Fruit fly (Drosophila melanogaster) whole organism, embryonic: Measurements from ENCODE around the gene mEFG1.

Experiments used
- Ada2b ChIP-seq: fragments of 200-800 bp; sonication (Bioruptor generic); IDR thresholded peaks from 2 replicates; pipeline ENCODE4 v1.3.6; 2022; ENCODE audit warnings: missing biosample characterization, missing genetic modification characterization
- Awh ChIP-seq: fragments of 200-800 bp; sonication (Bioruptor generic); IDR thresholded peaks from 2 replicates; pipeline ENCODE4, ENCODE4 v1.3.6; 2022; ENCODE audit warnings: missing biosample characterization, missing genetic modification characterization
- CG10267 ChIP-seq: fragments of 200-800 bp; sonication (Bioruptor generic); optimal IDR thresholded peaks from 2 replicates; lab custom pipeline; 2018; ENCODE audit warnings: missing biosample characterization, mild to moderate bottlenecking, missing genetic modification characterization, moderate library complexity
- CG12659 ChIP-seq: fragments of 200-800 bp; sonication (Bioruptor generic); optimal IDR thresholded peaks from 3 replicates; lab custom pipeline; 2017; ENCODE audit warnings: mild to moderate bottlenecking, missing biosample characterization, missing genetic modification reagents, missing genetic modification characterization
- CG15269 ChIP-seq: fragments of 200-800 bp; sonication (Bioruptor generic); optimal IDR thresholded peaks from 2 replicates; lab custom pipeline; 2018; ENCODE audit warnings: missing biosample characterization, mild to moderate bottlenecking, missing genetic modification characterization, moderate library complexity
- CG1792 ChIP-seq: fragments of 200-800 bp; sonication (Bioruptor generic); optimal IDR thresholded peaks from 2 replicates; lab custom pipeline; 2016; ENCODE audit warnings: missing biosample characterization, missing genetic modification characterization
- CG7839 ChIP-seq: fragments of 200-800 bp; sonication (Bioruptor generic); optimal IDR thresholded peaks from 3 replicates; lab custom pipeline; 2018; ENCODE audit warnings: missing biosample characterization, mild to moderate bottlenecking, missing genetic modification characterization, moderate library complexity
- Eip74EF ChIP-seq, 2 experiments: fragments of 200-800 bp in 1 of 2; fragments of >200 bp in 1 of 2; sonication (Bioruptor generic) in 1 of 2; optimal IDR thresholded peaks; 2 replicates each; lab custom pipeline; 2017 to 2019; ENCODE audit warnings: missing biosample characterization in 2 of 2, missing genetic modification characterization in 2 of 2, mild to moderate bottlenecking in 1 of 2, moderate library complexity in 1 of 2
- Elba2 ChIP-seq: fragments of 200-800 bp; sonication (Bioruptor generic); optimal IDR thresholded peaks from 3 replicates; lab custom pipeline; 2016; ENCODE audit warnings: missing biosample characterization, missing genetic modification characterization
- Ets65A ChIP-seq: fragments of 200-800 bp; sonication (Bioruptor generic); peaks from one replicate; lab custom pipeline; 2016; ENCODE audit warnings: missing biosample characterization, missing genetic modification characterization
- H2.0 ChIP-seq: fragments of 200-800 bp; sonication (Bioruptor generic); IDR thresholded peaks from 2 replicates; pipeline ENCODE4 v1.3.6; 2022; ENCODE audit warnings: missing biosample characterization, missing genetic modification characterization
- Mrtf ChIP-seq: fragments of 200-800 bp; sonication (Bioruptor generic); IDR thresholded peaks from 3 replicates; pipeline ENCODE4 v1.3.6; 2022; ENCODE audit warnings: missing biosample characterization, missing genetic modification characterization
- cas ChIP-seq: fragments of 200-800 bp; sonication (Bioruptor generic); IDR thresholded peaks from 2 replicates; pipeline ENCODE4 v1.3.6; 2022; ENCODE audit warnings: missing biosample characterization, missing genetic modification characterization
- chinmo ChIP-seq: fragments of 200-800 bp; sonication (Bioruptor generic); IDR thresholded peaks from 4 replicates; pipeline ENCODE4 v1.3.6; 2022; ENCODE audit warnings: missing biosample characterization, missing genetic modification characterization; ENCODE audit not compliant: partially characterized antibody
- danr ChIP-seq: fragments of 200-800 bp; sonication (Bioruptor generic); IDR thresholded peaks from 2 replicates; pipeline ENCODE4 v1.3.6; 2022; ENCODE audit warnings: missing biosample characterization, missing genetic modification characterization
- dysf ChIP-seq: fragments of 200-800 bp; sonication (Bioruptor generic); IDR thresholded peaks from 3 replicates; pipeline ENCODE4 v1.3.6; 2022; ENCODE audit warnings: missing biosample characterization, missing genetic modification characterization
- grau ChIP-seq: fragments of 200-800 bp; optimal IDR thresholded peaks from 3 replicates; lab custom pipeline; 2019; ENCODE audit warnings: missing biosample characterization, mild to moderate bottlenecking, missing genetic modification characterization, moderate library complexity
- gsb-n ChIP-seq: fragments of 200-800 bp; sonication (Bioruptor generic); optimal IDR thresholded peaks from 3 replicates; lab custom pipeline; 2018; ENCODE audit warnings: missing biosample characterization, mild to moderate bottlenecking, missing genetic modification characterization
- pros ChIP-seq: fragments of 200-800 bp; sonication (Bioruptor generic); optimal IDR thresholded peaks from 3 replicates; lab custom pipeline; 2019; ENCODE audit warnings: missing biosample characterization, mild to moderate bottlenecking, missing genetic modification characterization, moderate library complexity
- pzg ChIP-seq: fragments of 200-800 bp; sonication (Bioruptor generic); optimal IDR thresholded peaks from 3 replicates; lab custom pipeline; 2018; ENCODE audit warnings: missing biosample characterization, mild to moderate bottlenecking, missing genetic modification characterization, moderate library complexity
- rib ChIP-seq: fragments of 200-800 bp; sonication (Bioruptor generic); IDR thresholded peaks from 2 replicates; pipeline ENCODE4 v1.3.6; 2022; ENCODE audit warnings: missing biosample characterization, missing genetic modification characterization
- sd ChIP-seq: fragments of 200-800 bp; sonication (Bioruptor generic); optimal IDR thresholded peaks from 3 replicates; lab custom pipeline; 2018; ENCODE audit warnings: missing biosample characterization, mild to moderate bottlenecking, missing genetic modification characterization, moderate library complexity
- sna ChIP-seq: fragments of 200-800 bp; sonication (Bioruptor generic); IDR thresholded peaks from 2 replicates; pipeline ENCODE4 v1.3.6; 2022; ENCODE audit warnings: missing biosample characterization, missing genetic modification characterization; ENCODE audit not compliant: partially characterized antibody
- sqz ChIP-seq: fragments of 200-800 bp; sonication (Bioruptor generic); optimal IDR thresholded peaks from 3 replicates; lab custom pipeline; 2018; ENCODE audit warnings: missing biosample characterization, mild to moderate bottlenecking, missing genetic modification characterization
- unpg ChIP-seq: fragments of 200-800 bp; sonication (Bioruptor generic); optimal IDR thresholded peaks from 3 replicates; lab custom pipeline; 2018; ENCODE audit warnings: missing biosample characterization, mild to moderate bottlenecking, missing genetic modification characterization, moderate library complexity
- vvl ChIP-seq: fragments of 200-800 bp; sonication (Bioruptor generic); IDR thresholded peaks from 2 replicates; pipeline ENCODE4 v1.3.6; 2022; ENCODE audit warnings: missing biosample characterization, missing genetic modification characterization
- zen2 ChIP-seq: fragments of 200-800 bp; sonication (Bioruptor generic); IDR thresholded peaks from 3 replicates; pipeline ENCODE4 v1.3.6; 2022; ENCODE audit warnings: missing biosample characterization, missing genetic modification characterization; ENCODE audit not compliant: partially characterized antibody

Gene mEFG1

dm6 chr2L:7175786-7176185 lies 47.1 kb downstream of the mEFG1 start (continued):
- TF ChIP-seq CG7839 (tag; lab: Kevin White, UChicago) = peak; percentile 15
- peak; percentile 45 for TF ChIP-seq unpg (GFP tag; lab: Kevin White, UChicago)
- TF ChIP-seq Ada2b (GFP tag; lab: Robert Waterston, UW) = peak; percentile 47; the same call in 1 of the 2 replicates
- 0 out of 2 replicates have a peak, but pooled peaks have one; percentile 31 for TF ChIP-seq H2.0 (GFP tag; lab: Robert Waterston, UW)
- TF ChIP-seq danr (GFP tag; lab: Robert Waterston, UW) = no peak
- TF ChIP-seq dysf (GFP tag; lab: Robert Waterston, UW) = peak; percentile 44; the same call in 1 of the 3 replicates
- TF ChIP-seq Ets65A (GFP tag; lab: Kevin White, UChicago) = peak; percentile 95
- TF ChIP-seq CG1792 (GFP tag; lab: Kevin White, UChicago) = peak; percentile 6
- no peak for TF ChIP-seq Elba2
- TF ChIP-seq Mrtf (GFP tag; lab: Robert Waterston, UW) = peak; percentile 43; the same call in 1 of the 3 replicates
- no peak for TF ChIP-seq pzg (GFP tag; lab: Kevin White, UChicago)
- TF ChIP-seq grau = peak; percentile 13

- no peak for TF ChIP-seq sqz (GFP tag; lab: Kevin White, UChicago)
- peak in 1 of 2 experiments; percentile 41 for TF ChIP-seq Eip74EF (GFP tag; optimal IDR thresholded peaks at IDR 0.05; lab: Kevin White, UChicago)
- TF ChIP-seq Awh (GFP tag; lab: Robert Waterston, UW) = peak; percentile 9; the same call in 1 of the 2 replicates
- TF ChIP-seq CG15269 (tag; lab: Kevin White, UChicago) = peak; percentile 13
- no peak for TF ChIP-seq rib (GFP tag; lab: Robert Waterston, UW)
- no peak for TF ChIP-seq cas (GFP tag; lab: Robert Waterston, UW)
- TF ChIP-seq chinmo (GFP tag; lab: Robert Waterston, UW) = peak; percentile 83; the same call in 2 of the 4 replicates
- no peak for TF ChIP-seq CG10267
- TF ChIP-seq sd = peak; percentile 29
- no peak for TF ChIP-seq sna (GFP tag; lab: Robert Waterston, UW)
- TF ChIP-seq pros = peak; percentile 81
- no peak for TF ChIP-seq zen2 (GFP tag; lab: Robert Waterston, UW)
- TF ChIP-seq gsb-n (tag; lab: Kevin White, UChicago) = peak; percentile 16
- no peak for TF ChIP-seq unpg (GFP tag; lab: Kevin White, UChicago)
- TF ChIP-seq vvl (GFP tag; lab: Robert Waterston, UW) = peak; percentile 62
- TF ChIP-seq CG12659 (GFP tag; lab: Kevin White, UChicago) = no peak
- TF ChIP-seq, all 482 proteins: peak for 8
These were observed 48.5 kb downstream of the mEFG1 start for dm6 chr2L:7174351-7174750.
